Fruit fly (Drosophila melanogaster): ENCODE data around the gene CG7362.

The CG7362 gene

dm6 chr3R:14754360-14754759 lies at the start of gene CG7362:
Gene CG7362, minus strand, starts transcription at chr3R:14754460.
- no peak for TF ChIP-seq CG17801 (GFP tag; optimal IDR thresholded peaks at IDR 0.05; ENCODE audit: partially characterized antibody)

- no peak for TF ChIP-seq CG17801 (GFP tag; optimal IDR thresholded peaks at IDR 0.05; ENCODE audit: partially characterized antibody)
These were observed 47.1 kb upstream of the CG7362 start, which contains the start of gene CG14857 for dm6 chr3R:14801407-14801806. Gene CG14857, plus strand, starts transcription at chr3R:14801773.

- TF ChIP-seq CG17801 (GFP tag; optimal IDR thresholded peaks at IDR 0.05; ENCODE audit: partially characterized antibody), result no peak
These were observed 44.5 kb upstream of the CG7362 start, which contains the start of gene CG14856 for dm6 chr3R:14798626-14799258. Gene CG14856, plus strand, starts transcription at chr3R:14798986.

- no peak for TF ChIP-seq CG17801 (GFP tag; optimal IDR thresholded peaks at IDR 0.05; ENCODE audit: partially characterized antibody)
These were observed 42.0 kb upstream of the CG7362 start, which contains the start of gene CG14855 for dm6 chr3R:14796294-14796693. Gene CG14855, plus strand, starts transcription at chr3R:14796305.

- TF ChIP-seq CG17801 (GFP tag; optimal IDR thresholded peaks at IDR 0.05; ENCODE audit: partially characterized antibody), result no peak
These were observed 32.4 kb upstream of the CG7362 start for dm6 chr3R:14786669-14787068.

dm6 chr3R:14785335-14785734 lies 31.1 kb upstream of the CG7362 start:
- TF ChIP-seq CG17801 (GFP tag; optimal IDR thresholded peaks at IDR 0.05; ENCODE audit: partially characterized antibody), result no peak

dm6 chr3R:14780747-14781146 lies 26.5 kb upstream of the CG7362 start:
- no peak for TF ChIP-seq CG17801 (GFP tag; optimal IDR thresholded peaks at IDR 0.05; ENCODE audit: partially characterized antibody)

- no peak for TF ChIP-seq CG17801 (GFP tag; optimal IDR thresholded peaks at IDR 0.05; ENCODE audit: partially characterized antibody)
These were observed 25.5 kb upstream of the CG7362 start for dm6 chr3R:14779733-14780278.

dm6 chr3R:14775395-14775794 lies 21.1 kb upstream of the CG7362 start:
- no peak for TF ChIP-seq CG17801 (GFP tag; optimal IDR thresholded peaks at IDR 0.05; ENCODE audit: partially characterized antibody)

- TF ChIP-seq CG17801 (GFP tag; optimal IDR thresholded peaks at IDR 0.05; ENCODE audit: partially characterized antibody), result no peak
These were observed 12.3 kb upstream of the CG7362 start for dm6 chr3R:14766439-14767025.

- no peak for TF ChIP-seq CG17801 (GFP tag; optimal IDR thresholded peaks at IDR 0.05; ENCODE audit: partially characterized antibody)
These were observed 11.2 kb upstream of the CG7362 start for dm6 chr3R:14765364-14765993.

- TF ChIP-seq CG17801 (GFP tag; optimal IDR thresholded peaks at IDR 0.05; ENCODE audit: partially characterized antibody), result no peak
These were observed 9.9 kb upstream of the CG7362 start for dm6 chr3R:14764131-14764530.

- no peak for TF ChIP-seq CG17801 (GFP tag; optimal IDR thresholded peaks at IDR 0.05; ENCODE audit: partially characterized antibody)
These were observed 9.2 kb upstream of the CG7362 start for dm6 chr3R:14763487-14763886.

- TF ChIP-seq CG17801 (GFP tag; optimal IDR thresholded peaks at IDR 0.05; ENCODE audit: partially characterized antibody), result no peak
These were observed 6.8 kb upstream of the CG7362 start for dm6 chr3R:14761060-14761459.

dm6 chr3R:14758331-14758730 lies 4.1 kb upstream of the CG7362 start:
- TF ChIP-seq CG17801 (GFP tag; optimal IDR thresholded peaks at IDR 0.05; ENCODE audit: partially characterized antibody), result no peak

- no peak for TF ChIP-seq CG17801 (GFP tag; optimal IDR thresholded peaks at IDR 0.05; ENCODE audit: partially characterized antibody)
These were observed 1.8 kb upstream of the CG7362 start for dm6 chr3R:14756040-14756439.

All from ovary, adult (tissue).